Worm (Caenorhabditis elegans) whole organism, late embryonic: ENCODE measurements around the gene M05D6.5.

Experiments used
- ama-1 ChIP-seq: fragments of 150-350 bp; optimal IDR thresholded peaks from 2 replicates; lab custom pipeline; 2014
- dve-1 ChIP-seq: sonication (generic microtip); optimal IDR thresholded peaks from 2 replicates; lab custom pipeline; 2017; ENCODE audit warnings: antibody characterized with exemption, mild to moderate bottlenecking, missing genetic modification characterization, missing compliant biosample characterization
- elt-2 ChIP-seq: sonication (generic microtip); optimal IDR thresholded peaks from 2 replicates; lab custom pipeline; 2016; ENCODE audit warnings: missing genetic modification reagents, missing genetic modification characterization, missing compliant biosample characterization
- pqm-1 ChIP-seq: sonication (generic microtip); optimal IDR thresholded peaks from 2 replicates; lab custom pipeline; 2016; ENCODE audit warnings: missing genetic modification characterization, missing compliant biosample characterization

DNA sequence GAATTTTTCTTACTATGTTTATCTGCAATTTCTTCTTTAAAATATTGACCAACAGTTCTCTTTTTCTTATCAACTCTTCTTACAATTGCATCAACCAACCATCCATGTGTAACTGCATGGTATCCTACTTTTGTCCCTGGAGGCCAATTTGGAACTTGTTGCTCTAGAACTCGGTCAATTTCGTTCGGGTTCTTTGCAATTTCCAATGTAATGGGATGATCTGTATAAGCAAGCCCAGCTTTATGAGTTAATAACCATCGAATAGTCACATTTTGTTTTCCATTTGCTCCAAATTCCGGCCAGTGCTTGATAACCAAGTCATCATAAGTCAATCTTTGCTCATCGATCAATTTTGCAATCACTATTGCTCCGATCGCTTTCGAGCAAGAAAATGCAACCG, 2.7 kb downstream of the M05D6.5 start:
- TF ChIP-seq dve-1 (tag; lab: Kevin White, UChicago) (no peak), pqm-1 (tag; lab: Kevin White, UChicago) (no peak), ama-1 (lab: Kevin White, UChicago) (no peak), elt-2 (tag; lab: Kevin White, UChicago) (no peak)
